Fruit fly (Drosophila melanogaster): ENCODE results near the gene sala.

sala gene

DNA sequence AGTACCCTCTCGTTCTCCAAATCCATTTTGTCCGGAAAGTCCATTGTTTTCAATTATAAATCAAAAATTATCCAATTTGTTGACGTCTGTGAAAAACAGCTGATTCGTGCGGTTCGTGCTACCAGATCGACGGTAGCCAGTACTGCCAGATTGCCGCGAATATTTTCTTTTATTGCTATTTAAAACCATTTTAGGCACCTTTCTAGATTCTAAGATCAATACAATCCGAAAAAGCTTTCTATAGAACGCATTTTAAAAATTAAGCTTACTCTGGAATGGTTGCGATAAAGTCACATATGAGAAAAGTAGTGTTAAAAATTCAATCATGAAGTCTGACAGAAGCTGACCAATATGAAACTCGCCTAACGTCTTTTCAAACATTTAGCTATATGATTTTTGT, 14.3 kb downstream of the sala start, which contains the start of gene Cog8 (continued):
- TF ChIP-seq Drgx (GFP tag; IDR thresholded peaks at IDR 0.05) (no peak), btn (GFP tag; optimal IDR thresholded peaks at IDR 0.05) (no peak), pho (GFP tag; optimal IDR thresholded peaks at IDR 0.05) (peak; percentile 58), NfI (GFP tag; optimal IDR thresholded peaks at IDR 0.05) (peak; percentile 35), CG12769 (tag; optimal IDR thresholded peaks at IDR 0.05) (no peak), Doc2 (GFP tag; IDR thresholded peaks at IDR 0.05) (no peak), CG9215 (GFP tag; IDR thresholded peaks at IDR 0.05) (no peak; the same call in 1 of the 2 replicates), Pdp1 (GFP tag; optimal IDR thresholded peaks at IDR 0.05) (peak in 1 of 2 experiments; percentile 42), zen (tag; optimal IDR thresholded peaks at IDR 0.05) (no peak), Sin3A (optimal IDR thresholded peaks at IDR 0.05) (peak; percentile 52), CG1832 (GFP tag; optimal IDR thresholded peaks at IDR 0.05) (no peak), tll (GFP tag; optimal IDR thresholded peaks at IDR 0.05) (peak in 1 of 2 experiments; percentile 51), CrebB (tag; optimal IDR thresholded peaks at IDR 0.05) (no peak), ara (GFP tag; IDR thresholded peaks at IDR 0.05) (no peak), CG6791 (GFP tag; IDR thresholded peaks at IDR 0.05; ENCODE audit: partially characterized antibody) (no peak), Oaz (GFP tag; IDR thresholded peaks at IDR 0.05) (no peak), Sox100B (GFP tag; optimal IDR thresholded peaks at IDR 0.05) (no peak), CG16863 (GFP tag; optimal IDR thresholded peaks at IDR 0.05) (peak; percentile 47), CG9437 (GFP tag; optimal IDR thresholded peaks at IDR 0.05) (no peak), CG15601 (tag; optimal IDR thresholded peaks at IDR 0.05) (peak; percentile 39), Mad (GFP tag; optimal IDR thresholded peaks at IDR 0.05) (peak; percentile 66), CG18599 (GFP tag; optimal IDR thresholded peaks at IDR 0.05) (no peak), CG10565 (GFP tag; optimal IDR thresholded peaks at IDR 0.05) (no peak), Dfd (GFP tag; optimal IDR thresholded peaks at IDR 0.05) (no peak), NC2α (GFP tag; optimal IDR thresholded peaks at IDR 0.05) (no peak), Taf1 (GFP tag; IDR thresholded peaks at IDR 0.05) (no peak), fd3F (GFP tag; optimal IDR thresholded peaks at IDR 0.05) (no peak), Rfx (GFP tag; IDR thresholded peaks at IDR 0.05) (peak; percentile 24; the same call in 1 of the 2 replicates), Dip3 (GFP tag; optimal IDR thresholded peaks at IDR 0.05) (peak; percentile 60), Rx (GFP tag; IDR thresholded peaks at IDR 0.05) (no peak), ems (GFP tag; optimal IDR thresholded peaks at IDR 0.05) (peak; percentile 32), zfh2 (GFP tag; optimal IDR thresholded peaks at IDR 0.05) (peak; percentile 72), Antp (GFP tag; optimal IDR thresholded peaks at IDR 0.05) (peak; percentile 74), seq (GFP tag; IDR thresholded peaks at IDR 0.05) (no peak), grn (GFP tag; optimal IDR thresholded peaks at IDR 0.05) (no peak), CG7556 (GFP tag; optimal IDR thresholded peaks at IDR 0.05) (no peak), CG11560 (tag; IDR thresholded peaks at IDR 0.05) (no peak), CG5953 (GFP tag; IDR thresholded peaks at IDR 0.05) (no peak), Awh (GFP tag; IDR thresholded peaks at IDR 0.05) (no peak), eve (GFP tag; optimal IDR thresholded peaks at IDR 0.05) (no peak), CG5180 (GFP tag; optimal IDR thresholded peaks at IDR 0.05) (no peak), scrt (GFP tag; optimal IDR thresholded peaks at IDR 0.05) (no peak), CG30020 (tag; optimal IDR thresholded peaks at IDR 0.05) (peak; percentile 15), CG12744 (GFP tag; optimal IDR thresholded peaks at IDR 0.05) (no peak), NK7.1 (GFP tag; optimal IDR thresholded peaks at IDR 0.05) (no peak), CoRest (tag; optimal IDR thresholded peaks at IDR 0.05) (peak; percentile 79), Dad (GFP tag; optimal IDR thresholded peaks at IDR 0.05) (peak; percentile 38), CG12659 (GFP tag; optimal IDR thresholded peaks at IDR 0.05) (peak; percentile 57), Abd-B (GFP tag; optimal IDR thresholded peaks at IDR 0.05) (peak; percentile 79), sens-2 (GFP tag; IDR thresholded peaks at IDR 0.05) (no peak), dimm (GFP tag; IDR thresholded peaks at IDR 0.05) (no peak), CG12155 (GFP tag; optimal IDR thresholded peaks at IDR 0.05) (peak; percentile 39)
